Fruit fly (Drosophila melanogaster) whole organism, embryonic: ENCODE measurements around the gene Bcat.

Experiments used
- Abd-B ChIP-seq: fragments of 200-800 bp; sonication (Bioruptor generic); optimal IDR thresholded peaks from 2 replicates; lab custom pipeline; 2018; ENCODE audit warnings: missing biosample characterization, mild to moderate bottlenecking, missing genetic modification characterization, moderate library complexity
- Awh ChIP-seq: fragments of 200-800 bp; sonication (Bioruptor generic); IDR thresholded peaks from 2 replicates; pipeline ENCODE4, ENCODE4 v1.3.6; 2022; ENCODE audit warnings: missing biosample characterization, missing genetic modification characterization
- BEAF-32 ChIP-seq: fragments of 200-800 bp; sonication (Bioruptor generic); optimal IDR thresholded peaks from 3 replicates; lab custom pipeline; 2017; ENCODE audit warnings: missing biosample characterization, missing genetic modification characterization, mild to moderate bottlenecking, moderate library complexity, missing genetic modification reagents
- Bgb ChIP-seq: fragments of 200-800 bp; sonication (Bioruptor generic); IDR thresholded peaks from 2 replicates; pipeline ENCODE4 v1.3.6; 2022; ENCODE audit warnings: missing biosample characterization, missing genetic modification characterization; ENCODE audit not compliant: partially characterized antibody
- CG13894 ChIP-seq: fragments of 200-800 bp; sonication (Bioruptor generic); optimal IDR thresholded peaks from 3 replicates; lab custom pipeline; 2018; ENCODE audit warnings: missing biosample characterization, mild to moderate bottlenecking, missing genetic modification characterization, moderate library complexity
- CG14710 ChIP-seq: fragments of 200-800 bp; sonication (Bioruptor generic); optimal IDR thresholded peaks from 3 replicates; lab custom pipeline; 2019; ENCODE audit warnings: missing biosample characterization, mild to moderate bottlenecking, missing genetic modification characterization, moderate library complexity
- CG1529 ChIP-seq: fragments of 200-800 bp; sonication (Bioruptor generic); optimal IDR thresholded peaks from 3 replicates; lab custom pipeline; 2018; ENCODE audit warnings: missing biosample characterization, missing genetic modification characterization
- CG15514 ChIP-seq: fragments of 200-800 bp; sonication (Bioruptor generic); optimal IDR thresholded peaks from 3 replicates; lab custom pipeline; 2017; ENCODE audit warnings: missing biosample characterization, missing genetic modification characterization, mild to moderate bottlenecking, moderate library complexity, missing genetic modification reagents
- CG17829 ChIP-seq: fragments of 200-800 bp; optimal IDR thresholded peaks from 2 replicates; lab custom pipeline; 2019; ENCODE audit warnings: missing biosample characterization, mild to moderate bottlenecking, missing genetic modification characterization, moderate library complexity
- CG30020 ChIP-seq: fragments of 200-800 bp; optimal IDR thresholded peaks from 2 replicates; lab custom pipeline; 2019; ENCODE audit warnings: missing biosample characterization, mild to moderate bottlenecking, missing genetic modification characterization, moderate library complexity
- CG31365 ChIP-seq: fragments of 200-800 bp; sonication (Bioruptor generic); optimal IDR thresholded peaks from 2 replicates; lab custom pipeline; 2018; ENCODE audit warnings: missing biosample characterization, mild to moderate bottlenecking, missing genetic modification characterization
- CG5245 ChIP-seq: fragments of 200-800 bp; sonication (Bioruptor generic); optimal IDR thresholded peaks from 3 replicates; lab custom pipeline; 2016; ENCODE audit warnings: missing biosample characterization, missing genetic modification characterization
- CG6683 ChIP-seq: fragments of 200-800 bp; sonication (Bioruptor generic); optimal IDR thresholded peaks from 2 replicates; lab custom pipeline; 2017; ENCODE audit warnings: missing biosample characterization, mild to moderate bottlenecking, missing genetic modification characterization, missing genetic modification reagents
- CG8290 ChIP-seq, 3 experiments: fragments of 200-800 bp; sonication (Bioruptor generic); optimal IDR thresholded peaks; 2 replicates each; lab custom pipeline; 2016 to 2019; ENCODE audit warnings: missing biosample characterization in 3 of 3, missing genetic modification characterization in 3 of 3, mild to moderate bottlenecking in 2 of 3, moderate library complexity in 1 of 3
- CoRest ChIP-seq: fragments of 200-800 bp; sonication (Bioruptor generic); optimal IDR thresholded peaks from 3 replicates; lab custom pipeline; 2018; ENCODE audit warnings: missing biosample characterization, mild to moderate bottlenecking, missing genetic modification characterization, moderate library complexity
- Dfd ChIP-seq, 2 experiments: fragments of >200 bp; optimal IDR thresholded peaks; 2 replicates each; lab custom pipeline; 2017; ENCODE audit warnings: missing biosample characterization in 2 of 2, missing genetic modification characterization in 2 of 2
- Dip3 ChIP-seq: fragments of 200-800 bp; sonication (Bioruptor generic); optimal IDR thresholded peaks from 3 replicates; lab custom pipeline; 2016; ENCODE audit warnings: missing biosample characterization, missing genetic modification characterization
- E2f2 ChIP-seq: fragments of 200-800 bp; sonication (Bioruptor generic); IDR thresholded peaks from 2 replicates; pipeline ENCODE4 v1.3.6; 2022; ENCODE audit warnings: missing biosample characterization, missing genetic modification characterization
- Elba2 ChIP-seq: fragments of 200-800 bp; sonication (Bioruptor generic); optimal IDR thresholded peaks from 3 replicates; lab custom pipeline; 2016; ENCODE audit warnings: missing biosample characterization, missing genetic modification characterization
- Ets97D ChIP-seq: fragments of 200-800 bp; sonication (Bioruptor generic); optimal IDR thresholded peaks from 3 replicates; lab custom pipeline; 2016; ENCODE audit warnings: missing biosample characterization, missing genetic modification characterization
- Hand ChIP-seq: fragments of 200-800 bp; sonication (Bioruptor generic); optimal IDR thresholded peaks from 2 replicates; lab custom pipeline; 2017; ENCODE audit warnings: mild to moderate bottlenecking, missing biosample characterization, missing genetic modification reagents, missing genetic modification characterization
- HmgD ChIP-seq: fragments of 200-800 bp; sonication (Bioruptor generic); optimal IDR thresholded peaks from 3 replicates; lab custom pipeline; 2016; ENCODE audit warnings: missing biosample characterization, missing genetic modification characterization
- HmgZ ChIP-seq: fragments of 200-800 bp; sonication (Bioruptor generic); optimal IDR thresholded peaks from 2 replicates; lab custom pipeline; 2018; ENCODE audit warnings: missing biosample characterization, mild to moderate bottlenecking, missing genetic modification characterization
- Hr3 ChIP-seq: fragments of 200-800 bp; sonication (Bioruptor generic); optimal IDR thresholded peaks from 3 replicates; lab custom pipeline; 2016; ENCODE audit warnings: missing biosample characterization, missing genetic modification characterization
- Med ChIP-seq: fragments of 200-800 bp; sonication (Bioruptor generic); peaks from one replicate; lab custom pipeline; 2016; ENCODE audit warnings: missing biosample characterization, missing genetic modification characterization, mild to moderate bottlenecking, inconsistent platforms, moderate library complexity
- Pdp1 ChIP-seq, 2 experiments: fragments of 200-800 bp; sonication (Bioruptor generic); optimal IDR thresholded peaks; 3 replicates each; lab custom pipeline; 2016; ENCODE audit warnings: missing biosample characterization in 2 of 2, missing genetic modification characterization in 2 of 2, mild to moderate bottlenecking in 1 of 2, moderate library complexity in 1 of 2
- Ravus ChIP-seq: fragments of 200-800 bp; sonication (Bioruptor generic); IDR thresholded peaks from 2 replicates; pipeline ENCODE4 v1.3.6; 2022; ENCODE audit warnings: missing biosample characterization, missing genetic modification characterization
- Sry-δ ChIP-seq: fragments of 200-800 bp; sonication (Bioruptor generic); optimal IDR thresholded peaks from 2 replicates; lab custom pipeline; 2016; ENCODE audit warnings: missing biosample characterization, missing genetic modification characterization
- Stat92E ChIP-seq, 3 experiments: fragments of >200 bp in 2 of 3; fragments of 200-800 bp in 1 of 3; sonication (Bioruptor generic) in 1 of 3; optimal IDR thresholded peaks; 2 replicates each; lab custom pipeline; 2017 to 2019; ENCODE audit warnings: missing biosample characterization in 3 of 3, missing genetic modification characterization in 3 of 3, mild to moderate bottlenecking in 1 of 3, moderate library complexity in 1 of 3
- ap ChIP-seq: fragments of 200-800 bp; sonication (Bioruptor generic); IDR thresholded peaks from 2 replicates; pipeline ENCODE4 v1.3.6; 2022; ENCODE audit warnings: missing biosample characterization, missing genetic modification characterization
- ase ChIP-seq: fragments of 200-800 bp; sonication (Bioruptor generic); IDR thresholded peaks from 3 replicates; pipeline ENCODE4 v1.3.6; 2022; ENCODE audit warnings: missing biosample characterization, missing genetic modification characterization
- bbx ChIP-seq: fragments of 200-800 bp; sonication (Bioruptor generic); IDR thresholded peaks from 2 replicates; pipeline ENCODE4 v1.3.6; 2022; ENCODE audit warnings: missing biosample characterization, missing genetic modification characterization; ENCODE audit not compliant: partially characterized antibody
- chinmo ChIP-seq: fragments of 200-800 bp; sonication (Bioruptor generic); IDR thresholded peaks from 4 replicates; pipeline ENCODE4 v1.3.6; 2022; ENCODE audit warnings: missing biosample characterization, missing genetic modification characterization; ENCODE audit not compliant: partially characterized antibody
- dimm ChIP-seq: fragments of 200-800 bp; sonication (Bioruptor generic); IDR thresholded peaks from 2 replicates; pipeline ENCODE4 v1.3.6; 2022; ENCODE audit warnings: missing biosample characterization, missing genetic modification characterization
- ewg ChIP-seq: fragments of 200-800 bp; sonication (Bioruptor generic); optimal IDR thresholded peaks from 3 replicates; lab custom pipeline; 2017; ENCODE audit warnings: mild to moderate bottlenecking, missing biosample characterization, missing genetic modification reagents, missing genetic modification characterization
- gfzf ChIP-seq: fragments of 200-800 bp; sonication (Bioruptor generic); optimal IDR thresholded peaks from 2 replicates; lab custom pipeline; 2016; ENCODE audit warnings: missing biosample characterization, mild to moderate bottlenecking, missing genetic modification characterization, moderate library complexity
- insv ChIP-seq, 2 experiments: fragments of 200-800 bp; sonication (Bioruptor generic); optimal IDR thresholded peaks; 3 replicates each; lab custom pipeline; 2016 to 2018; ENCODE audit warnings: missing biosample characterization in 2 of 2, missing genetic modification characterization in 2 of 2
- knrl ChIP-seq: fragments of 200-800 bp; sonication (Bioruptor generic); IDR thresholded peaks from 3 replicates; pipeline ENCODE4 v1.3.6; 2022; ENCODE audit warnings: missing biosample characterization, missing genetic modification characterization; ENCODE audit not compliant: partially characterized antibody
- lbe ChIP-seq: fragments of 200-800 bp; sonication (Bioruptor generic); optimal IDR thresholded peaks from 2 replicates; lab custom pipeline; 2016; ENCODE audit warnings: missing biosample characterization, mild to moderate bottlenecking, missing genetic modification characterization
- pita ChIP-seq: fragments of 200-800 bp; sonication (Bioruptor generic); optimal IDR thresholded peaks from 2 replicates; lab custom pipeline; 2017; ENCODE audit warnings: missing biosample characterization, mild to moderate bottlenecking, missing genetic modification characterization
- pzg ChIP-seq: fragments of 200-800 bp; sonication (Bioruptor generic); optimal IDR thresholded peaks from 3 replicates; lab custom pipeline; 2018; ENCODE audit warnings: missing biosample characterization, mild to moderate bottlenecking, missing genetic modification characterization, moderate library complexity
- sna ChIP-seq: fragments of 200-800 bp; sonication (Bioruptor generic); IDR thresholded peaks from 2 replicates; pipeline ENCODE4 v1.3.6; 2022; ENCODE audit warnings: missing biosample characterization, missing genetic modification characterization; ENCODE audit not compliant: partially characterized antibody
- stwl ChIP-seq: fragments of 200-800 bp; sonication (Bioruptor generic); optimal IDR thresholded peaks from 3 replicates; lab custom pipeline; 2018; ENCODE audit warnings: missing biosample characterization, mild to moderate bottlenecking, missing genetic modification characterization, moderate library complexity
- unpg ChIP-seq: fragments of 200-800 bp; sonication (Bioruptor generic); optimal IDR thresholded peaks from 3 replicates; lab custom pipeline; 2018; ENCODE audit warnings: missing biosample characterization, mild to moderate bottlenecking, missing genetic modification characterization, moderate library complexity
- zen ChIP-seq: fragments of 200-800 bp; sonication (Bioruptor generic); optimal IDR thresholded peaks from 3 replicates; lab custom pipeline; 2018; ENCODE audit warnings: missing biosample characterization, mild to moderate bottlenecking, missing genetic modification characterization, moderate library complexity

Bcat gene

dm6 chrX:13412941-13413613, 16.4 kb downstream of the Bcat start, which contains the start of the genes CG1998 and Set2 (continued):
- TF ChIP-seq Awh (GFP tag; lab: Robert Waterston, UW) (no peak), dimm (no peak), CG6683 (GFP tag; lab: Kevin White, UChicago) (no peak), CG1529 (GFP tag; lab: Kevin White, UChicago) (no peak), Hr3 (GFP tag; lab: Kevin White, UChicago) (no peak), lbe (GFP tag; lab: Kevin White, UChicago) (no peak), Hand (GFP tag; lab: Kevin White, UChicago) (no peak)
- TF ChIP-seq, all 482 proteins: peak for 159

DNA sequence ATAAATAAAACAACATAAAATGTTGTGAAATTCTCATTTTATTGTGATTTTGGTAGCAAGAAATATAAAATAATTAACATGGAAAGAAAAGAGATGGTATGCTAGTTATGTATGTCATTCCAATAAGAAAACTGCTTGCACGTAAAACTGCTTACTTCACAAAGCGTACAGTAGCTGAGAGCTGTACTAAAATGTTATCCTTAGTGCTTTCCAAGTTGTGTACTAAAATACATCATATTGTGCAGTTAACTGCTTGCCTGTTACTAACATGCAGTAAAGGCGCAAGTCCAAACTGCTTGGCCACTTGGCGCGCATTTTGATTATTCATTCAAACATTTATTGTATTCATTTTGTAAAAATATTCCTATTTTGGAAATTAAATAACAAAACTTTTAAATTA, 24.4 kb downstream of the Bcat start:
- TF ChIP-seq pita (GFP tag; lab: Kevin White, UChicago) (peak; percentile 36), Sry-δ (GFP tag; lab: Kevin White, UChicago) (peak; percentile 11), chinmo (GFP tag; lab: Robert Waterston, UW) (0 out of 4 replicates have a peak, but pooled peaks have one; percentile 39), Dfd (GFP tag; optimal IDR thresholded peaks at IDR 0.05; lab: Kevin White, UChicago) (peak in 1 of 2 experiments; percentile 94), ewg (GFP tag; lab: Kevin White, UChicago) (peak; percentile 98), CG17829 (tag; lab: Kevin White, UChicago) (peak; percentile 29), Pdp1 (GFP tag; optimal IDR thresholded peaks at IDR 0.05; lab: Kevin White, UChicago) (peak in 1 of 2 experiments; percentile 73), ap (GFP tag; lab: Robert Waterston, UW) (no peak), insv (GFP tag; optimal IDR thresholded peaks at IDR 0.05; lab: Kevin White, UChicago) (peak; percentile 92 to 98), pzg (peak; percentile 29), CG15514 (peak; percentile 21), bbx (GFP tag; lab: Robert Waterston, UW) (peak; percentile 16; the same call in 1 of the 2 replicates), CG31365 (tag; lab: Kevin White, UChicago) (peak; percentile 99), Hr3 (GFP tag; lab: Kevin White, UChicago) (peak; percentile 19), knrl (GFP tag; lab: Robert Waterston, UW) (peak; percentile 42; the same call in 1 of the 3 replicates), HmgZ (tag; lab: Kevin White, UChicago) (peak; percentile 21), ase (GFP tag; lab: Robert Waterston, UW) (no peak), stwl (tag; lab: Kevin White, UChicago) (peak; percentile 84), Bgb (peak; percentile 17; the same call in 1 of the 2 replicates), Abd-B (GFP tag; lab: Kevin White, UChicago) (peak; percentile 55), BEAF-32 (peak; percentile 11), gfzf (GFP tag; lab: Kevin White, UChicago) (peak; percentile 13), CG13894 (tag; lab: Kevin White, UChicago) (no peak), Elba2 (GFP tag; lab: Kevin White, UChicago) (peak; percentile 57), Stat92E (GFP tag; optimal IDR thresholded peaks at IDR 0.05; lab: Kevin White, UChicago) (peak in 1 of 3 experiments; percentile 18), HmgD (peak; percentile 31), CG30020 (tag; lab: Kevin White, UChicago) (no peak), CG14710 (tag; lab: Kevin White, UChicago) (peak; percentile 24), CG8290 (GFP tag; optimal IDR thresholded peaks at IDR 0.05; lab: Kevin White, UChicago) (peak; percentile 49), CG8290 (tag; optimal IDR thresholded peaks at IDR 0.05; lab: Kevin White, UChicago) (no peak), E2f2 (GFP tag; lab: Robert Waterston, UW) (peak; percentile 92), Dip3 (no peak), Med (peak; percentile 57), Ravus (GFP tag; lab: Robert Waterston, UW) (no peak), CoRest (tag; lab: Kevin White, UChicago) (peak; percentile 31), sna (GFP tag; lab: Robert Waterston, UW) (no peak), unpg (GFP tag; lab: Kevin White, UChicago) (no peak), zen (tag; lab: Kevin White, UChicago) (peak; percentile 45), Ets97D (GFP tag; lab: Kevin White, UChicago) (peak; percentile 44), CG5245 (no peak)
